Fruit fly (Drosophila melanogaster) whole organism: Measurements from ENCODE around the gene CheB38c.

ENCODE experiments used
- CG8478 ChIP-seq: fragments of >200 bp; optimal IDR thresholded peaks from 2 replicates; lab custom pipeline; 2018; ENCODE audit warnings: inconsistent platforms
- Dll ChIP-seq: fragments of >200 bp; optimal IDR thresholded peaks from 2 replicates; lab custom pipeline; 2017
- EcR ChIP-seq, 2 experiments: fragments of >200 bp; optimal IDR thresholded peaks; 2 replicates each; lab custom pipeline; 2017; ENCODE audit warnings: missing biosample characterization in 2 of 2, missing genetic modification characterization in 2 of 2, missing genetic modification reagents in 2 of 2
- pan ChIP-seq: fragments of >200 bp; optimal IDR thresholded peaks from 2 replicates; lab custom pipeline; 2017
- psq ChIP-seq: fragments of >200 bp; optimal IDR thresholded peaks from 2 replicates; lab custom pipeline; 2017
- usp ChIP-seq: fragments of >200 bp; optimal IDR thresholded peaks from 2 replicates; lab custom pipeline; 2017; ENCODE audit warnings: missing biosample characterization, missing genetic modification characterization, mixed read lengths

Gene CheB38c

DNA sequence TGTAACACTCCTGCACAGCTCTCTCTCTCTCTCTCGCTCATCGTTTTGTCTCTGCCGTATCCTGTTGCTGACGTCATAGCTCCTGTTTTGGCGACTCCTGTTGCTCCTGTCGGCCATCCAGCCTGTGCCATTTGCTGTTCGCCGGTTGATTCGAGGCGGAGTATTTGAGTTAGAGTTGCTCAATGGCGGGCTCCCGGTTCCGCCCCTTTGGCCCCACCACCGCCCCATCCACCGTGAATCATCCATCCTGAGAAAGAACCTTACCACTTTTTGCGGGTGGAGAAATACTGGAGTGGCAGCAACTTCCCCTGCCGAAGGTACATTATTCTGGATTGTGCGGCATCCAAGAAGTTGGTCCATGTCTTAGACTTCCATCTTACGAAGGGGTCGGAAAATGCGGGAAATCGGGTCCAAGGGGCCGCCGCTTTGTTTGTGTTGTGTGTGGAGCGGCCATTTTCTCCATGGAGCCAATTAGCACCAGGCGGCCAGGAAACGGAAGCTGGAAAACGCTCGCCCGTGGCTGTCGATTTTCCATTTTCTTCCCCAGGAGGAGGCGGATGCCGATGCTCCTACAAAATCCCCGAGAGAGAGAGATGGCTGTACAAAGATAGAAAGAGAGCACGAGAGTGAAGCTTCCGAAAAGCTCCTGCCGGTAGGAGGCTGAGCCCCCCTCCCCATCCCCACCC lies 12.0 kb downstream of the CheB38c start:
- TF ChIP-seq Dll = no peak
- no peak for TF ChIP-seq pan (lab: Kevin White, UChicago)
- TF ChIP-seq EcR (GFP tag; optimal IDR thresholded peaks at IDR 0.05; lab: Kevin White, UChicago) = no peak
- no peak for TF ChIP-seq psq (lab: Kevin White, UChicago)
- no peak for TF ChIP-seq usp (GFP tag; lab: Kevin White, UChicago)
- TF ChIP-seq CG8478 = no peak

DNA sequence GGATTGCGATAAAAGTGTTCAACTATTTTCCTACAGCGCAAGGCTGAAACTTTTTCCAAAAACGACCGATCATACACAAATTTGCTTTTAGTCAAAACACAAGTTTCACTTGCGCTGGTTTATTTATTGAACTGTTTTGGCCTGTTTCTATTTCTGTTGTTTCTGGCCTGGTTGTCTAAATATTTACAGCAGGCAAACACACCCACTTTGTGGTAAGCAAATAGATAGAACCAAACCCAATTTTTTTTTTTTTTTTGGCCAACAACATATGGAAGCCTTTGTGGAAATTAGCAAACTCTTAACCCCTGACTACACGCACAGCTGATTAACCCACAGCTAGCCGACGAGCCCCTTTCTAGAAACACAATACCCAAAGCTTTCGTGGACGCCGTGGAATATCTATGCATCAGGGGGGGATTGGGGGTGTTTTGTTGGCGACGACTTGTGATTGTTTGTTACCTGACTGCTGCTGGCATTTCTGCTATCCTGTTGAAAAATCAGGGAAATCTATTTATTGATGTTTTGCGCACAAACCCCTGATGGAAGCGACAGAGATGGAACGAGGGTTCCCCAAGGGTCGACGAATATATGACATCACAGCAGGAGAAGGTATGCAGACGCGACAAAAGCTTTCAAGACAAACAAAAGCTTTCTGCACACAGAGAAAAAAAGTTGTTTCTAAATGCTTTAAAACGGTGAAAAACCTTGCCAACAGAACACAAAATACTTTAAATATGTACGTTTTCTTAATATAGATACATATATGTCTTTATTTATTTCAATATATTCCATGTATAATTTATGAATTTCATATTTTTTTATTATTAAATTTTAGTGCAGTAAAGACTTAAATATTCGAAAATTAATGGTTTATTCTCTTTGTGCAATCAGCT lies 12.8 kb downstream of the CheB38c start:
- TF ChIP-seq EcR (GFP tag; optimal IDR thresholded peaks at IDR 0.05; lab: Kevin White, UChicago) = no peak
- TF ChIP-seq Dll = no peak
- no peak for TF ChIP-seq usp (GFP tag; lab: Kevin White, UChicago)
- no peak for TF ChIP-seq psq (lab: Kevin White, UChicago)
- TF ChIP-seq CG8478 = no peak
- TF ChIP-seq pan (lab: Kevin White, UChicago) = no peak

DNA sequence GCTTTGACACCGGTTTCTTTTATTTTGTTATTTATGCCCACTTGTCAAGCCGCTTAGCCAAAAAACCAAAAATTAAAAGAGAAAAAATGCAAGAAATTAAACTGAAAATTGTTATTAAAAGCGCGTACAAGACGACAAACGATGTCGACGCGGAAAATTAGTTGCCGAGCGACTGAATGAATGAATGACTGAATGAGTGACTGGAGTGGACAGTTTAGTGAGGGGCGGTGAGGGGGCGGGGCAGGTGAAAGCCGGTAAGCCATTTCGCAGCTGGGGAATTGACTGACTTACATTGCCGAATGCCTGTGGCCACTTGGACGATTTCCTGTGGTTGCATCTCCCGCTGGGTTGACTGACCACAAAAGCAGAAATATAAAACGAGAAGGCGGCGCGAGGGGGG lies 14.0 kb downstream of the CheB38c start:
- no peak for TF ChIP-seq usp (GFP tag; lab: Kevin White, UChicago)
- no peak for TF ChIP-seq EcR (GFP tag; optimal IDR thresholded peaks at IDR 0.05; lab: Kevin White, UChicago)
- TF ChIP-seq Dll = no peak
- no peak for TF ChIP-seq pan (lab: Kevin White, UChicago)
- TF ChIP-seq psq (lab: Kevin White, UChicago) = no peak
- no peak for TF ChIP-seq CG8478

DNA sequence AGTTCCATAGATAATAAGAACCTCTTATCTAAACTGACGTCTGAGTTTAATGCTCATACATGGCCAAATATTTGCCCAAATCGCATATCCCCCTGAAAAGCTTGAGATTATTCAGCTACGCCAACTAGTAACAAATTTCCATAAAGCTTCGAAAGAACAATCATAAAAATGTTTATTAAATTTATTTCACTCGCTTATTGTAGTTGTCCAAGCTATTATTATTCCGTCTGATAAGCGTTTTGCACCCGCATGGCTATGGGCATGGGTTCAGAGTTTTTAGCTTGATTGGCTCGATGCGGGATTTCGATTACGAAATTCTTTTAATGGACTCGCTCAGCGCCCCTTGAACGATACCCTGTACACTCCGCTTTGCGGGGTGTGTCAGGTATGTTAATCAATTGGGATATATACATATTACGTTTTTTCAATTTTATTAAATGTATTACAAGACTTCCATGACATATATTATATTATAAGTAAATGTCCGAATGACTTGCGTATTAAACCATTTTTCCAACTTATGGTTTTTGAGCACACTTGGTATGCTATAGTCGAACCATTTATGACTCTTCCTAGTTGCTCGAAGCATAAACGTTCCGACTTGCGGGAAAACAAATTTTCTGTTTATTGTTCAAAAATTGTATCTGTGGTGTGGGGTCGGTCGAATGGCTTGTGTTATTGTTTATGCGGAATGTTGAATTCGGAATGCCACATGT lies 14.9 kb downstream of the CheB38c start:
- TF ChIP-seq pan (lab: Kevin White, UChicago) = peak; percentile 79
- no peak for TF ChIP-seq Dll

DNA sequence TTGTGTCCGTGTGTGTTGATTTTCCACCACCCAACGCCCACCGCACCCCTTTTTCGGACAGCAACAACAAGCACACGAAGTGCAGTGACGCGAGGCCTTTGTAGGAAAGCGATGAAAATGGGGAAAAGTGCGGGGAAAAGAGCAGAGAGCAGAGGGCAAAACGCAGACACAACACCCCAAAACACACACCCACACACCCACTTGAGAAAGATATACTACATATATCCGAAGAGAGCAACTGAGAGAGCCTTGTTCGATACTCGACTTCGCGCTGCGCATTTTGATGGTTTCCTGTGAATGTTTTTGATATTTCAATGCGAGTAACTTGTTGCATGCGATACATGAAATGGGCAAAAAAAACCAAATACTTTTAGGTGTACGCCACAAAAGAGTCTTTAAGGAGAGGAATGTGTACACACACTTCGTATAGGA lies 16.9 kb downstream of the CheB38c start:
- no peak for TF ChIP-seq usp (GFP tag; lab: Kevin White, UChicago)
- no peak for TF ChIP-seq psq (lab: Kevin White, UChicago)
- no peak for TF ChIP-seq pan (lab: Kevin White, UChicago)
- TF ChIP-seq EcR (GFP tag; optimal IDR thresholded peaks at IDR 0.05; lab: Kevin White, UChicago) = no peak
- TF ChIP-seq CG8478 = no peak
- TF ChIP-seq Dll = no peak

DNA sequence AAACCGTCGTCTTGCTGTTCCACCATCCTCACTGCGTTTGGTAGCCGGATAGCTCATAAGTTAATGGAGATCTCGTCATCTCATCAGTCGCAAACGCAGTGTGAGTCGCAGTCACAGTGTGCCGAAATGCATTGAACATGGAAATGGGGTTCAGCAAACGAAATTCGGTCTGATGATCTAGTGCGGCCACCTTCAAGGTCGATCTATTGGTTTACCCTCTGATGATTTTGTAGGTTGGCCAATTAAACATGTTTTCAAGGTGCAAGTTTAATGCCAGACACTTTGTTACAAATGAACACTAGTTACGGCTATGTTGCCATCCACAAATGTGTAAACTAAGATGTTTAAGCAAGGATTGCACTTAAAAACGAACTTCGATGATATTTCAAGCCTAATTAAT lies 17.8 kb downstream of the CheB38c start:
- no peak for TF ChIP-seq usp (GFP tag; lab: Kevin White, UChicago)
- no peak for TF ChIP-seq CG8478
- no peak for TF ChIP-seq Dll
- no peak for TF ChIP-seq EcR (GFP tag; optimal IDR thresholded peaks at IDR 0.05; lab: Kevin White, UChicago)
- TF ChIP-seq psq (lab: Kevin White, UChicago) = no peak
- no peak for TF ChIP-seq pan (lab: Kevin White, UChicago)

DNA sequence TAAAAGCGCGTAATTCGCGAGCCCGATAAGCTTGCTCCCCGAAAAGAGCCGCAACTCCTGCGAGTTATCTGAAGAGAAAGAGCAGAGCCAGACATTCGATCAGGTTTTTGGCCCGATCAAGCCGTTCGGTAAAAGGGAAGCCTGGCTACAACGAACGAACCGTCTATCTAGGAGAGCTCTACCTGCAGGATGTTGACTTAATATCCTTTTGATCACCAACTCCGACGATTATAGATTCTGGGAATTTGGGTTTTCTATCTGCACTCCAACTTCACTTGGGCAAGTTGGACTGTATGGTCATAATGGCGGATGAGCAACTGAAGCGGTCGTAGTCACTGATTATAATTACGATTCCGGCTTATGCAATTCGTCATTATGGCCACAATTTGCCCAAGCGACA lies 18.5 kb downstream of the CheB38c start:
- TF ChIP-seq usp (GFP tag; lab: Kevin White, UChicago) = no peak
- no peak for TF ChIP-seq Dll
- no peak for TF ChIP-seq CG8478
- TF ChIP-seq EcR (GFP tag; optimal IDR thresholded peaks at IDR 0.05; lab: Kevin White, UChicago) = no peak
- no peak for TF ChIP-seq pan (lab: Kevin White, UChicago)
- TF ChIP-seq psq (lab: Kevin White, UChicago) = no peak

DNA sequence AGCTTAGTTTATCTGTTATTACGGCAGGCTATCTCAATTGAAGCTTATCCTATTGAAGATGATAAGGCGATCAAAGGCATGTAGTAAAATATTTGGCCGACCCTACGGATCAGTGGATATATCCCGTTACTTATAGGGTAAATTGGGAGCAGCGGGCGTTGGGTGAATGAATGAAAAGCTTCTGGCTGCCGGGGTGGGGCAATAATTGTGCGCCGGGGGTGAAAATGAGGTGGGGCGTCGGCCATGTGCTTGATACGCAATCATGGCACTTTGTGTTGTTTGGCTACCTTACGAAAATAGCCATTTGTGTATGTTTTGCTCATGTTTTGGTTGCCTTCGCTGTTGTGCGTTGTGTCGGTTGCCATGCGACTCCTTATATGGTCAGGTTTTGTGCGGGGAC lies 18.9 kb downstream of the CheB38c start:
- TF ChIP-seq pan (lab: Kevin White, UChicago) = no peak
- TF ChIP-seq EcR (GFP tag; optimal IDR thresholded peaks at IDR 0.05; lab: Kevin White, UChicago) = no peak
- TF ChIP-seq CG8478 = no peak
- no peak for TF ChIP-seq psq (lab: Kevin White, UChicago)
- no peak for TF ChIP-seq Dll
- TF ChIP-seq usp (GFP tag; lab: Kevin White, UChicago) = no peak

DNA sequence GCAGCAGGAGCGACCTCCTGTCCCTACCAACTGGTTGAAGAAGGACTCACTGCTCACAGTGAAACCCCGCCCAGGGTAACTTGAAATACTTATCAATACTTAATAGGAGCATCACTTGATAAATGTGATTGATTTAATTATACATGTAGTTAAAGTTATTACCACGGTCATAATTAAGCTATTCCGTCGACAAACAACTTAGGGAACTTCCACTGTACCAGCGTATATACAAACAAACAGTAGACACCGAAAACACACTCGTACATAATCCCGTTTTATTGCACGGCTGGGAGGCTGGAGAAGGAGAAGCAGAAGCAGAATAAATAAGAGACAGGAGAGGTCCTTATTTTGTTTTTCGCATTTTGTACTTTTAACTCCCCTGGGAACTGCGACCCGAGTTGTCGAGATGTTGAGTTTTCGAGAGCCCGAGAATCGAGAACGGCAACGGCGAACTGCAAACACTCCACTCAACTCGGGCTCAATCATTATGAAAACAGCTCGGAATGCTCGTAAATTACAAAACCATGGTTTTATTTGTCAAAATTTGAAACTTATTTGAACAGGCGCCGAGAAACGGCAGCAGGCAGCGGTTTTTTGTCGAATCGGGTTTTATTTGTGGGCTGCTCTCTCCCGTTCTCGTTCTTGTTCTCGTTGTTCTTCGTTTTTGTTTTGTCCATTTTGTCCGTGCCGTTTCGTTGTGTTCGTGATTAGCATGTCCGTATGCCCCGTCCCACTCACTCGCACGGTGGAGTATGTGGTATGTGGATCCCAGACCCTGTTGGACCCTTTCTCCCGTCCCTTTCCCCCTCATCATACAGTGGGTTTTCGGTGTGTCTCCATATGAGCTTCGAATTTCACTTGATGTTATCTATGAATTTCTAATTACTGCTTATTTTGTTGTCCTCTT lies 20.4 kb downstream of the CheB38c start:
- TF ChIP-seq psq (lab: Kevin White, UChicago) = no peak
- TF ChIP-seq pan (lab: Kevin White, UChicago) = no peak
- TF ChIP-seq CG8478 = no peak
- no peak for TF ChIP-seq EcR (GFP tag; optimal IDR thresholded peaks at IDR 0.05; lab: Kevin White, UChicago)
- TF ChIP-seq Dll = no peak
- no peak for TF ChIP-seq usp (GFP tag; lab: Kevin White, UChicago)

DNA sequence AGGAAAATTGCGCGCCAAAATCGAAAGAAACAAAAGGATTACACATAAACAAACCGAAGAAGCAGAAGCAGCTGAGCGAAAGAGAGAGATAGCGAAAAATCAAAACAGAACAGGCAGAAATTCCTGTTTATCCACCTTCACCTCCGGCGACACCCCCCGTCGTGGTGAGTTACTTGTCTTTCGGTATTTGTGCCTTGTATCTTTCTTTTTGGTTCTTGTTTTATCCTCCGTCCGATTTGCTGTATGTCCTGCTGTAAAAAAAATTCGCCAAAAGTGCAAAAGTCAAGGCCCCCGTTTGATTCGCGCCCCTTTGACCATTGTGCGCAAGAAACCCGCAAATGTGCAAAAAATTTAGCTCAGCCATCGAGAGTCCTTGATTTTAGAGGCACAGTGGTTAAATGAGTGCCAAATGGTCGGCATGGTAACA lies 22.3 kb downstream of the CheB38c start:
- TF ChIP-seq CG8478 (no peak), usp (GFP tag; lab: Kevin White, UChicago) (no peak), pan (lab: Kevin White, UChicago) (no peak), EcR (GFP tag; optimal IDR thresholded peaks at IDR 0.05; lab: Kevin White, UChicago) (no peak), psq (lab: Kevin White, UChicago) (no peak), Dll (no peak)

DNA sequence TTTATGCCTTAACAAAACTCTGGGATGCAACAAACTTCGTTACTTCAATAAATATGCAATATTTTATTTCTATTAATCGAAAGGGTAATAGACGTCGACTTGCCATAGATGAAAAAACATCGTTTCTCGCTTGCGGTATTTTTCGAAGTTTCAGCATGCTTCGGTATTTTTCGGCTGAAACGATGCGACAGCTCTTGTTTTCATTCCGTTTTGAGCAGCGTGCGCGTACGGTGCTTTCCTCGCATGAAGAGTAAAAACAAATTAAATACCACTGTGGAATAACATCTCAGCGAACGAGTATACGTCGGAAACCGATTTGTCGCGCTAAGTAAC lies 23.2 kb downstream of the CheB38c start, which contains the start of gene CG9328:
TSS of gene CG9328 (plus strand) at position 201 of the 333 bp plus-strand sequence.
- TF ChIP-seq Dll = no peak
- TF ChIP-seq CG8478 = no peak
- TF ChIP-seq usp (GFP tag; lab: Kevin White, UChicago) = no peak
- TF ChIP-seq EcR (GFP tag; optimal IDR thresholded peaks at IDR 0.05; lab: Kevin White, UChicago) = no peak
- no peak for TF ChIP-seq pan (lab: Kevin White, UChicago)
- no peak for TF ChIP-seq psq (lab: Kevin White, UChicago)
